Fruit fly (Drosophila melanogaster) whole organism, embryonic: Measurements from ENCODE around the gene CG13056.

ENCODE experiments used
- Blimp-1 ChIP-seq: fragments of 200-800 bp; sonication (Bioruptor generic); optimal IDR thresholded peaks from 3 replicates; lab custom pipeline; 2018; ENCODE audit warnings: missing biosample characterization, missing genetic modification characterization, mild to moderate bottlenecking, moderate library complexity, missing genetic modification reagents
- CG1024 ChIP-seq: fragments of 200-800 bp; sonication (Bioruptor generic); IDR thresholded peaks from 2 replicates; pipeline ENCODE4 v1.3.6; 2022; ENCODE audit warnings: missing biosample characterization, missing genetic modification characterization
- CG10366 ChIP-seq: fragments of 200-800 bp; sonication (Bioruptor generic); IDR thresholded peaks from 2 replicates; pipeline ENCODE4 v1.3.6; 2022; ENCODE audit warnings: missing biosample characterization, missing genetic modification characterization
- CG10979 ChIP-seq: fragments of 200-800 bp; sonication (Bioruptor generic); optimal IDR thresholded peaks from 2 replicates; lab custom pipeline; 2018; ENCODE audit warnings: missing biosample characterization, mild to moderate bottlenecking, missing genetic modification characterization, moderate library complexity
- CG12391 ChIP-seq: fragments of 200-800 bp; sonication (Bioruptor generic); optimal IDR thresholded peaks from 3 replicates; lab custom pipeline; 2018; ENCODE audit warnings: missing biosample characterization, mild to moderate bottlenecking, missing genetic modification characterization, moderate library complexity
- CG15601 ChIP-seq: fragments of 200-800 bp; sonication (Bioruptor generic); optimal IDR thresholded peaks from 3 replicates; lab custom pipeline; 2019; ENCODE audit warnings: missing biosample characterization, mild to moderate bottlenecking, missing genetic modification characterization, moderate library complexity
- CG16815 ChIP-seq: fragments of 200-800 bp; sonication (Bioruptor generic); optimal IDR thresholded peaks from 3 replicates; lab custom pipeline; 2017; ENCODE audit warnings: missing biosample characterization, mild to moderate bottlenecking, missing genetic modification characterization
- CG16863 ChIP-seq: fragments of 200-800 bp; sonication (Bioruptor generic); optimal IDR thresholded peaks from 3 replicates; lab custom pipeline; 2016; ENCODE audit warnings: missing biosample characterization, missing genetic modification characterization
- CG17186 ChIP-seq: fragments of 200-800 bp; sonication (Bioruptor generic); optimal IDR thresholded peaks from 3 replicates; lab custom pipeline; 2017; ENCODE audit warnings: missing biosample characterization, missing genetic modification reagents, missing genetic modification characterization
- CG2116 ChIP-seq: fragments of 200-800 bp; sonication (Bioruptor generic); optimal IDR thresholded peaks from 3 replicates; lab custom pipeline; 2018; ENCODE audit warnings: missing biosample characterization, mild to moderate bottlenecking, missing genetic modification characterization
- CG2199 ChIP-seq: fragments of 200-800 bp; sonication (Bioruptor generic); IDR thresholded peaks from 3 replicates; pipeline ENCODE4 v1.3.6; 2022; ENCODE audit warnings: missing biosample characterization, missing genetic modification characterization
- CG31365 ChIP-seq: fragments of 200-800 bp; sonication (Bioruptor generic); optimal IDR thresholded peaks from 2 replicates; lab custom pipeline; 2018; ENCODE audit warnings: missing biosample characterization, mild to moderate bottlenecking, missing genetic modification characterization
- CG33213 ChIP-seq: fragments of 200-800 bp; sonication (Bioruptor generic); optimal IDR thresholded peaks from 3 replicates; lab custom pipeline; 2016; ENCODE audit warnings: missing biosample characterization, missing genetic modification characterization
- CG3726 ChIP-seq: fragments of 200-800 bp; sonication (Bioruptor generic); IDR thresholded peaks from 3 replicates; pipeline ENCODE4, ENCODE4 v1.3.6; 2022; ENCODE audit warnings: missing biosample characterization, missing genetic modification characterization
- CG4404 ChIP-seq: fragments of 200-800 bp; sonication (Bioruptor generic); IDR thresholded peaks from 2 replicates; pipeline ENCODE4 v1.3.6; 2022; ENCODE audit warnings: missing biosample characterization, missing genetic modification characterization
- CG4424 ChIP-seq: fragments of 200-800 bp; sonication (Bioruptor generic); optimal IDR thresholded peaks from 3 replicates; lab custom pipeline; 2016; ENCODE audit warnings: missing biosample characterization, missing genetic modification characterization
- CG6254 ChIP-seq: fragments of 200-800 bp; sonication (Bioruptor generic); optimal IDR thresholded peaks from 3 replicates; lab custom pipeline; 2017; ENCODE audit warnings: mild to moderate bottlenecking, missing biosample characterization, missing genetic modification reagents, missing genetic modification characterization
- CG6683 ChIP-seq: fragments of 200-800 bp; sonication (Bioruptor generic); optimal IDR thresholded peaks from 2 replicates; lab custom pipeline; 2017; ENCODE audit warnings: missing biosample characterization, mild to moderate bottlenecking, missing genetic modification characterization, missing genetic modification reagents
- CG6854 ChIP-seq: fragments of 200-800 bp; sonication (Bioruptor generic); optimal IDR thresholded peaks from 3 replicates; lab custom pipeline; 2017; ENCODE audit warnings: missing biosample characterization, mild to moderate bottlenecking, missing genetic modification characterization
- Chrac-16 ChIP-seq: fragments of 200-800 bp; sonication (Bioruptor generic); optimal IDR thresholded peaks from 3 replicates; lab custom pipeline; 2016; ENCODE audit warnings: missing biosample characterization, missing genetic modification characterization
- D19A ChIP-seq: fragments of 200-800 bp; optimal IDR thresholded peaks from 3 replicates; lab custom pipeline; 2019; ENCODE audit warnings: missing biosample characterization, mild to moderate bottlenecking, missing genetic modification characterization, moderate library complexity
- Drgx ChIP-seq: fragments of 200-800 bp; sonication (Bioruptor generic); IDR thresholded peaks from 2 replicates; pipeline ENCODE4 v1.3.6; 2022; ENCODE audit warnings: missing biosample characterization, missing genetic modification characterization
- Fer2 ChIP-seq: fragments of 200-800 bp; sonication (Bioruptor generic); optimal IDR thresholded peaks from 2 replicates; lab custom pipeline; 2018; ENCODE audit warnings: missing biosample characterization, mild to moderate bottlenecking, missing genetic modification characterization, moderate library complexity
- Fer3 ChIP-seq: fragments of 200-800 bp; sonication (Bioruptor generic); optimal IDR thresholded peaks from 2 replicates; lab custom pipeline; 2018; ENCODE audit warnings: missing biosample characterization, mild to moderate bottlenecking, missing genetic modification characterization, moderate library complexity
- GATAe ChIP-seq: fragments of 200-800 bp; sonication (Bioruptor generic); conservative IDR thresholded peaks from 2 replicates; pipeline ENCODE4 v1.3.6; 2022; ENCODE audit warnings: missing biosample characterization, missing genetic modification characterization
- Hand ChIP-seq: fragments of 200-800 bp; sonication (Bioruptor generic); optimal IDR thresholded peaks from 2 replicates; lab custom pipeline; 2017; ENCODE audit warnings: mild to moderate bottlenecking, missing biosample characterization, missing genetic modification reagents, missing genetic modification characterization
- Nf-YB ChIP-seq: fragments of 200-800 bp; sonication (Bioruptor generic); optimal IDR thresholded peaks from 3 replicates; lab custom pipeline; 2019; ENCODE audit warnings: missing biosample characterization, mild to moderate bottlenecking, missing genetic modification characterization, moderate library complexity
- Poxn ChIP-seq: fragments of 200-800 bp; sonication (Bioruptor generic); IDR thresholded peaks from 2 replicates; pipeline ENCODE4 v1.3.6; 2022; ENCODE audit warnings: missing biosample characterization, missing genetic modification characterization
- Sox102F ChIP-seq: fragments of 200-800 bp; sonication (Bioruptor generic); optimal IDR thresholded peaks from 2 replicates; lab custom pipeline; 2018; ENCODE audit warnings: missing biosample characterization, mild to moderate bottlenecking, missing genetic modification characterization, moderate library complexity
- Stat92E ChIP-seq, 3 experiments: fragments of >200 bp in 2 of 3; fragments of 200-800 bp in 1 of 3; sonication (Bioruptor generic) in 1 of 3; optimal IDR thresholded peaks; 2 replicates each; lab custom pipeline; 2017 to 2019; ENCODE audit warnings: missing biosample characterization in 3 of 3, missing genetic modification characterization in 3 of 3, mild to moderate bottlenecking in 1 of 3, moderate library complexity in 1 of 3
- Tbp ChIP-seq: fragments of >200 bp; optimal IDR thresholded peaks from 2 replicates; lab custom pipeline; 2018; ENCODE audit warnings: missing biosample characterization, missing genetic modification characterization
- bsh ChIP-seq, 2 experiments: fragments of 200-800 bp; sonication (Bioruptor generic); optimal IDR thresholded peaks; 2 replicates each; lab custom pipeline; 2017 to 2018; ENCODE audit warnings: mild to moderate bottlenecking in 2 of 2, missing biosample characterization in 2 of 2, missing genetic modification characterization in 2 of 2, moderate library complexity in 1 of 2
- chn ChIP-seq: fragments of 200-800 bp; sonication (Bioruptor generic); optimal IDR thresholded peaks from 2 replicates; lab custom pipeline; 2016; ENCODE audit warnings: missing biosample characterization, missing genetic modification characterization
- exex ChIP-seq: fragments of 200-800 bp; sonication (Bioruptor generic); optimal IDR thresholded peaks from 4 replicates; lab custom pipeline; 2018; ENCODE audit warnings: missing biosample characterization, mild to moderate bottlenecking, missing genetic modification characterization, moderate library complexity
- gfzf ChIP-seq: fragments of 200-800 bp; sonication (Bioruptor generic); optimal IDR thresholded peaks from 2 replicates; lab custom pipeline; 2016; ENCODE audit warnings: missing biosample characterization, mild to moderate bottlenecking, missing genetic modification characterization, moderate library complexity
- nerfin-1 ChIP-seq: fragments of 200-800 bp; sonication (Bioruptor generic); optimal IDR thresholded peaks from 3 replicates; lab custom pipeline; 2019; ENCODE audit warnings: missing biosample characterization, mild to moderate bottlenecking, missing genetic modification characterization, moderate library complexity
- pb ChIP-seq: fragments of 200-800 bp; sonication (Bioruptor generic); optimal IDR thresholded peaks from 3 replicates; lab custom pipeline; 2016; ENCODE audit warnings: missing biosample characterization, missing genetic modification characterization
- peb ChIP-seq: fragments of 200-800 bp; sonication (Bioruptor generic); IDR thresholded peaks from 2 replicates; pipeline ENCODE4 v1.3.6; 2022; ENCODE audit warnings: missing biosample characterization, missing genetic modification characterization
- psq ChIP-seq: fragments of 200-800 bp; sonication (Bioruptor generic); optimal IDR thresholded peaks from 2 replicates; lab custom pipeline; 2017; ENCODE audit warnings: missing biosample characterization, missing genetic modification characterization
- repo ChIP-seq: fragments of 200-800 bp; sonication (Bioruptor generic); optimal IDR thresholded peaks from 2 replicates; lab custom pipeline; 2016; ENCODE audit warnings: missing biosample characterization, missing genetic modification characterization
- sisA ChIP-seq: fragments of 200-800 bp; sonication (Bioruptor generic); IDR thresholded peaks from 2 replicates; pipeline ENCODE4 v1.3.6; 2022; ENCODE audit warnings: missing biosample characterization, missing genetic modification characterization
- toy ChIP-seq: fragments of 200-800 bp; sonication (Bioruptor generic); IDR thresholded peaks from 2 replicates; pipeline ENCODE4 v1.3.6; 2022; ENCODE audit warnings: missing biosample characterization, missing genetic modification characterization

CG13056 gene

dm6 chr3L:16364182-16364581 lies 31.1 kb downstream of the CG13056 start (continued):
- TF ChIP-seq nerfin-1 (tag; lab: Kevin White, UChicago) (no peak), exex (tag; lab: Kevin White, UChicago) (no peak), CG15601 (tag; lab: Kevin White, UChicago) (no peak), CG33213 (GFP tag; lab: Kevin White, UChicago) (no peak), sisA (GFP tag; lab: Robert Waterston, UW) (no peak), GATAe (GFP tag; lab: Robert Waterston, UW) (no peak), Drgx (GFP tag; lab: Robert Waterston, UW) (peak; percentile 63), Chrac-16 (GFP tag; lab: Kevin White, UChicago) (no peak), CG6854 (GFP tag; lab: Kevin White, UChicago) (no peak), Hand (GFP tag; lab: Kevin White, UChicago) (no peak), repo (GFP tag; lab: Kevin White, UChicago) (no peak), CG6254 (GFP tag; lab: Kevin White, UChicago) (no peak), CG2199 (GFP tag; lab: Robert Waterston, UW) (no peak), CG6683 (GFP tag; lab: Kevin White, UChicago) (no peak), Nf-YB (GFP tag; lab: Kevin White, UChicago) (no peak), Sox102F (GFP tag; lab: Kevin White, UChicago) (no peak), psq (no peak), CG17186 (GFP tag; lab: Kevin White, UChicago) (no peak), pb (GFP tag; lab: Kevin White, UChicago) (no peak), bsh (GFP tag; optimal IDR thresholded peaks at IDR 0.05; lab: Kevin White, UChicago) (peak in 1 of 2 experiments; percentile 64), CG16863 (GFP tag; lab: Kevin White, UChicago) (no peak), Stat92E (GFP tag; optimal IDR thresholded peaks at IDR 0.05; lab: Kevin White, UChicago) (no peak), Blimp-1 (GFP tag; lab: Kevin White, UChicago) (peak; percentile 30), Fer3 (tag; lab: Kevin White, UChicago) (no peak), CG4404 (GFP tag; lab: Robert Waterston, UW) (no peak), CG3726 (GFP tag; lab: Robert Waterston, UW) (no peak), CG16815 (no peak), Tbp (GFP tag; lab: Kevin White, UChicago) (no peak), Fer2 (tag; lab: Kevin White, UChicago) (no peak), peb (GFP tag; lab: Robert Waterston, UW) (no peak), gfzf (GFP tag; lab: Kevin White, UChicago) (no peak), toy (GFP tag; lab: Robert Waterston, UW) (no peak), Poxn (GFP tag; lab: Robert Waterston, UW) (no peak), CG4424 (GFP tag; lab: Kevin White, UChicago) (peak; percentile 9), CG1024 (no peak), CG10366 (GFP tag; lab: Robert Waterston, UW) (no peak), chn (no peak), D19A (tag; lab: Kevin White, UChicago) (no peak), CG31365 (tag; lab: Kevin White, UChicago) (no peak), CG2116 (GFP tag; lab: Kevin White, UChicago) (no peak), CG10979 (tag; lab: Kevin White, UChicago) (peak; percentile 16), CG12391 (tag; lab: Kevin White, UChicago) (peak; percentile 1)
- TF ChIP-seq, all 482 proteins: peak for 15
